Fruit fly (Drosophila melanogaster): Measurements from ENCODE around the gene Est-P.

DNA sequence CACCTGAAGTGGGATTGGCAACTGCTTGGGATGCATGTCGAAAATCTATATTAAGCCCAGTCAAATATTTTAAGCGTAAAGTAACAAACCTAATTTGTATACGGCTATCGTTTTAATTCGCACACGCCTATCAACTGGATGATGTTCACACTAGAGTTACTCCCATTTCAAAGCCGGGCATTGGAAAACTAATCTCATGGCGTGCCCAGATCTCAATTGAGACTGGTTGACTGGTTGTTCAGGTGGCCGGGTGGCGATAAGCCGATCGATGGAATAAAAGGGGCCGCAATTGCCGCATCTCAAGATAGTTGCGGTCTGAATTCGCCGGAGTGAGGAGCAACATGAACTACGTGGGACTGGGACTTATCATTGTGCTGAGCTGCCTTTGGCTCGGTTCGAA, 2.0 kb upstream of the Est-P start, which contains the start of gene Est-6:
- TF ChIP-seq cic (GFP tag; optimal IDR thresholded peaks at IDR 0.05) (no peak), CG12768 (GFP tag; optimal IDR thresholded peaks at IDR 0.05) (no peak), CG14711 (tag; optimal IDR thresholded peaks at IDR 0.05) (no peak), Hr96 (GFP tag; optimal IDR thresholded peaks at IDR 0.05) (no peak)
